Worm (Caenorhabditis elegans) whole organism, young adult: ENCODE data around the gene pqn-22.

ENCODE experiments used
- C06A6.2 ChIP-seq: fragments of 200-800 bp; sonication (Bioruptor generic); conservative IDR thresholded peaks from 2 replicates; pipeline ENCODE4 v1.3.6; 2022; ENCODE audit warnings: missing genetic modification characterization, missing compliant biosample characterization
- C17E4.6 ChIP-seq: fragments of 200-800 bp; sonication (Bioruptor generic); IDR thresholded peaks from 2 replicates; pipeline ENCODE4 v1.3.6; 2022; ENCODE audit warnings: missing genetic modification reagents, missing genetic modification characterization, missing compliant biosample characterization
- F23B12.7 ChIP-seq: sonication (generic microtip); optimal IDR thresholded peaks from 2 replicates; lab custom pipeline; 2017; ENCODE audit warnings: missing genetic modification characterization, mild to moderate bottlenecking, missing compliant biosample characterization, antibody characterized with exemption, moderate library complexity; ENCODE audit not compliant: insufficient read depth
- F52B5.7 ChIP-seq: sonication (generic microtip); optimal IDR thresholded peaks from 2 replicates; lab custom pipeline; 2016; ENCODE audit warnings: mild to moderate bottlenecking, missing genetic modification characterization, missing compliant biosample characterization
- F55B11.4 ChIP-seq: sonication (generic microtip); optimal IDR thresholded peaks from 2 replicates; lab custom pipeline; 2016; ENCODE audit warnings: missing compliant biosample characterization, missing genetic modification characterization, borderline replicate concordance; ENCODE audit not compliant: insufficient read depth
- F57A8.1 ChIP-seq: fragments of 200-800 bp; sonication (Bioruptor generic); optimal IDR thresholded peaks from 2 replicates; lab custom pipeline; 2018; ENCODE audit warnings: mild to moderate bottlenecking, missing genetic modification characterization, moderate library complexity, missing compliant biosample characterization
- K12H6.12 ChIP-seq: fragments of 200-800 bp; sonication (Bioruptor generic); optimal IDR thresholded peaks from 2 replicates; lab custom pipeline; 2018; ENCODE audit warnings: mild to moderate bottlenecking, missing genetic modification characterization, missing compliant biosample characterization
- Y79H2A.3 ChIP-seq: fragments of 200-800 bp; sonication (Bioruptor generic); conservative IDR thresholded peaks from 2 replicates; pipeline ENCODE4 v1.3.6; 2022; ENCODE audit warnings: missing genetic modification reagents, missing genetic modification characterization, missing compliant biosample characterization
- Y95B8A.8 ChIP-seq: fragments of 200-800 bp; sonication (Bioruptor generic); IDR thresholded peaks from 2 replicates; pipeline ENCODE4 v1.3.6; 2022; ENCODE audit warnings: missing genetic modification reagents, missing genetic modification characterization, missing compliant biosample characterization
- akir-1 ChIP-seq: fragments of 200-800 bp; sonication (Bioruptor generic); optimal IDR thresholded peaks from 2 replicates; lab custom pipeline; 2018; ENCODE audit warnings: mild to moderate bottlenecking, missing genetic modification characterization, moderate library complexity, missing compliant biosample characterization
- ama-1 ChIP-seq, 3 experiments: fragments of 150-350 bp in 1 of 3; sonication (generic microtip) in 2 of 3; optimal IDR thresholded peaks; 2 replicates each; lab custom pipeline; 2014 to 2018; ENCODE audit warnings: missing biosample characterization in 2 of 3, missing genetic modification characterization in 2 of 3, missing genetic modification reagents in 2 of 3
- aptf-3 ChIP-seq: fragments of 200-800 bp; sonication (Bioruptor generic); IDR thresholded peaks from 2 replicates; pipeline ENCODE4 v1.3.6; 2022; ENCODE audit warnings: missing genetic modification characterization, missing compliant biosample characterization
- attf-3 ChIP-seq: fragments of 200-800 bp; sonication (Bioruptor generic); conservative IDR thresholded peaks from 2 replicates; pipeline ENCODE4 v1.3.6; 2022; ENCODE audit warnings: missing genetic modification reagents, missing genetic modification characterization, missing compliant biosample characterization
- attf-5 ChIP-seq: fragments of 200-800 bp; sonication (Bioruptor generic); optimal IDR thresholded peaks from 2 replicates; lab custom pipeline; 2018; ENCODE audit warnings: mild to moderate bottlenecking, missing genetic modification characterization, missing compliant biosample characterization
- attf-6 ChIP-seq: fragments of 200-800 bp; sonication (Bioruptor generic); IDR thresholded peaks from 2 replicates; pipeline ENCODE4 v1.3.6; 2022; ENCODE audit warnings: missing genetic modification reagents, missing genetic modification characterization, missing compliant biosample characterization
- bed-1 ChIP-seq: fragments of 200-800 bp; sonication (Bioruptor generic); IDR thresholded peaks from 2 replicates; pipeline ENCODE4 v1.3.6; 2022; ENCODE audit warnings: missing genetic modification reagents, missing genetic modification characterization, missing compliant biosample characterization
- cebp-1 ChIP-seq, 2 experiments: fragments of 200-800 bp in 1 of 2; sonication (Bioruptor generic) in 1 of 2; sonication (generic microtip) in 1 of 2; IDR thresholded peaks in 1 of 2; optimal IDR thresholded peaks in 1 of 2; 2 replicates each; pipeline versions ENCODE4 v1.3.6 to Lab custom; 2017 to 2022; ENCODE audit warnings: missing compliant biosample characterization in 2 of 2, missing genetic modification characterization in 2 of 2, mild to moderate bottlenecking in 1 of 2, missing genetic modification reagents in 1 of 2, moderate library complexity in 1 of 2
- chd-7 ChIP-seq: sonication (generic microtip); optimal IDR thresholded peaks from 2 replicates; lab custom pipeline; 2016; ENCODE audit warnings: mild to moderate bottlenecking, missing genetic modification characterization, moderate library complexity, missing compliant biosample characterization
- die-1 ChIP-seq: sonication (generic microtip); optimal IDR thresholded peaks from 2 replicates; lab custom pipeline; 2016; ENCODE audit warnings: missing genotype, mild to moderate bottlenecking, missing genetic modification characterization, missing compliant biosample characterization
- dox-1 ChIP-seq: fragments of 200-800 bp; sonication (Bioruptor generic); IDR thresholded peaks from 2 replicates; pipeline ENCODE4 v1.3.6; 2022; ENCODE audit warnings: missing genetic modification reagents, missing genetic modification characterization, missing compliant biosample characterization
- egl-44 ChIP-seq: fragments of 200-800 bp; sonication (Bioruptor generic); IDR thresholded peaks from 2 replicates; pipeline ENCODE4 v1.3.6; 2022; ENCODE audit warnings: missing genetic modification reagents, missing genetic modification characterization, missing compliant biosample characterization
- ets-4 ChIP-seq: fragments of 200-800 bp; sonication (Bioruptor generic); optimal IDR thresholded peaks from 2 replicates; lab custom pipeline; 2018; ENCODE audit warnings: mild to moderate bottlenecking, missing genetic modification characterization, missing compliant biosample characterization
- fkh-3 ChIP-seq: sonication (generic microtip); optimal IDR thresholded peaks from 2 replicates; lab custom pipeline; 2016; ENCODE audit warnings: mild to moderate bottlenecking, missing genetic modification characterization, missing compliant biosample characterization
- gei-17 ChIP-seq: fragments of 200-800 bp; sonication (Bioruptor generic); optimal IDR thresholded peaks from 2 replicates; lab custom pipeline; 2018; ENCODE audit warnings: mild to moderate bottlenecking, missing genetic modification characterization, missing compliant biosample characterization
- let-607 ChIP-seq, 2 experiments: fragments of 200-800 bp in 1 of 2; sonication (Bioruptor generic) in 1 of 2; sonication (generic microtip) in 1 of 2; optimal IDR thresholded peaks; 2 replicates each; lab custom pipeline; 2016 to 2018; ENCODE audit warnings: mild to moderate bottlenecking in 2 of 2, missing compliant biosample characterization in 2 of 2, missing genetic modification characterization in 2 of 2, moderate library complexity in 2 of 2, missing genotype in 1 of 2
- lin-35 ChIP-seq, 3 experiments: fragments of 150-350 bp in 2 of 3; sonication (generic microtip) in 1 of 3; optimal IDR thresholded peaks; 2 replicates each; lab custom pipeline; 2014 to 2018; ENCODE audit warnings: missing biosample characterization in 3 of 3, missing genetic modification characterization in 3 of 3, missing genetic modification reagents in 3 of 3
- lsy-27 ChIP-seq: sonication (generic microtip); optimal IDR thresholded peaks from 2 replicates; lab custom pipeline; 2017; ENCODE audit warnings: missing genetic modification characterization, mild to moderate bottlenecking, missing compliant biosample characterization, antibody characterized with exemption, missing genotype, borderline replicate concordance; ENCODE audit not compliant: insufficient read depth
- madf-8 ChIP-seq: fragments of 200-800 bp; sonication (Bioruptor generic); conservative IDR thresholded peaks from 2 replicates; pipeline ENCODE4 v1.3.6; 2022; ENCODE audit warnings: missing genetic modification reagents, missing genetic modification characterization, missing compliant biosample characterization
- mcd-1 ChIP-seq: fragments of 200-800 bp; sonication (Bioruptor generic); IDR thresholded peaks from 2 replicates; pipeline ENCODE4 v1.3.6; 2022; ENCODE audit warnings: missing genetic modification reagents, missing genetic modification characterization, missing compliant biosample characterization
- mes-4 ChIP-seq: sonication (generic microtip); optimal IDR thresholded peaks from 2 replicates; lab custom pipeline; 2016; ENCODE audit warnings: missing genotype, missing genetic modification characterization, missing compliant biosample characterization
- mxl-1 ChIP-seq: sonication (generic microtip); optimal IDR thresholded peaks from 2 replicates; lab custom pipeline; 2016; ENCODE audit warnings: missing genetic modification characterization, missing compliant biosample characterization
- pha-4 ChIP-seq: fragments of 150-350 bp; sonication (generic microtip); optimal IDR thresholded peaks from 2 replicates; lab custom pipeline; 2014; ENCODE audit warnings: missing biosample characterization, missing genetic modification reagents, missing genetic modification characterization
- rcor-1 ChIP-seq: fragments of 200-800 bp; sonication (Bioruptor generic); IDR thresholded peaks from 2 replicates; pipeline ENCODE4 v1.3.6; 2022; ENCODE audit warnings: missing genetic modification reagents, missing genetic modification characterization, missing compliant biosample characterization
- rec-8 ChIP-seq, 2 experiments: sonication (generic microtip); optimal IDR thresholded peaks; 2 replicates each; lab custom pipeline; 2016; ENCODE audit warnings: mild to moderate bottlenecking in 2 of 2, missing genetic modification characterization in 2 of 2, missing genetic modification reagents in 2 of 2, missing genotype in 2 of 2, missing biosample characterization in 1 of 2, missing compliant biosample characterization in 1 of 2, moderate library complexity in 1 of 2
- repo-1 ChIP-seq: sonication (generic microtip); optimal IDR thresholded peaks from 2 replicates; lab custom pipeline; 2017; ENCODE audit warnings: mild to moderate bottlenecking, missing genetic modification characterization, missing compliant biosample characterization
- sdz-38 ChIP-seq: sonication (generic microtip); optimal IDR thresholded peaks from 2 replicates; lab custom pipeline; 2016; ENCODE audit warnings: missing genotype, missing genetic modification characterization, missing compliant biosample characterization
- sea-2 ChIP-seq: fragments of 200-800 bp; sonication (Bioruptor generic); IDR thresholded peaks from 2 replicates; pipeline ENCODE4 v1.3.6; 2022; ENCODE audit warnings: missing genetic modification characterization, missing compliant biosample characterization
- somi-1 ChIP-seq: fragments of 200-800 bp; sonication (Bioruptor generic); optimal IDR thresholded peaks from 2 replicates; lab custom pipeline; 2018; ENCODE audit warnings: mild to moderate bottlenecking, missing genetic modification characterization, missing compliant biosample characterization
- tbp1 ChIP-seq: fragments of 200-800 bp; sonication (Bioruptor generic); optimal IDR thresholded peaks from 2 replicates; lab custom pipeline; 2018; ENCODE audit warnings: mild to moderate bottlenecking, missing genetic modification characterization, missing compliant biosample characterization
- tlf-1 ChIP-seq: fragments of 200-800 bp; sonication (Bioruptor generic); optimal IDR thresholded peaks from 2 replicates; lab custom pipeline; 2018; ENCODE audit warnings: mild to moderate bottlenecking, missing genetic modification characterization, missing compliant biosample characterization
- unc-130 ChIP-seq: sonication (generic microtip); optimal IDR thresholded peaks from 2 replicates; lab custom pipeline; 2016; ENCODE audit warnings: missing genetic modification reagents, missing genetic modification characterization, missing compliant biosample characterization
- unc-62 ChIP-seq: fragments of 150-350 bp; optimal IDR thresholded peaks from 2 replicates; lab custom pipeline; 2014; ENCODE audit warnings: missing biosample characterization, missing genetic modification reagents, missing genetic modification characterization
- zfh-2 ChIP-seq: fragments of 200-800 bp; sonication (Bioruptor generic); conservative IDR thresholded peaks from 2 replicates; pipeline ENCODE4 v1.3.6; 2022; ENCODE audit warnings: missing genetic modification reagents, missing genetic modification characterization, missing compliant biosample characterization
- zim-3 ChIP-seq: sonication (generic microtip); optimal IDR thresholded peaks from 2 replicates; lab custom pipeline; 2017; ENCODE audit warnings: mild to moderate bottlenecking, missing genetic modification characterization, moderate library complexity, missing compliant biosample characterization
- ztf-3 ChIP-seq: fragments of 200-800 bp; sonication (Bioruptor generic); optimal IDR thresholded peaks from 2 replicates; lab custom pipeline; 2018; ENCODE audit warnings: mild to moderate bottlenecking, missing genetic modification characterization, missing compliant biosample characterization

pqn-22 gene

DNA sequence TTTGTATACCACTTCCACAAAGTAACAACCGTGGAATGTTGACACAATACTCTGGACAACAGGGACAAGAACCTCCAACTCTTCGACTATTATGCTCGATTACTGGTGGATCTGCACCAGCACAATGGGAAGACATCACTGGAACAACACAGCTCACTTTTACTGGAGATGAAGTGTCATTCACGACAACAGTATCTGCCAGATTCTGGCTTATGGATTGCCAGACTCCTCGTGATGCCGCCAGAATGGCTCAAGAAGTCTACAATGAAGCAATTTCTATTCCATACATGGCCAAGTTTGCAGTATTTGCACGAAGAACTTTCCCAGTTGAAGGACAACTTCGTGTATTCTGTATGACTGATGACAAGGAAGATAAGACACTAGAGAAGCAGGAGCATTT is 50.2 kb downstream of the pqn-22 start:
- no peak for TF ChIP-seq tlf-1
- no peak for TF ChIP-seq rec-8 (tag; optimal IDR thresholded peaks at IDR 0.05; lab: Kevin White, UChicago)
- no peak for TF ChIP-seq fkh-3 (tag; lab: Kevin White, UChicago)
- TF ChIP-seq F55B11.4 (tag; lab: Kevin White, UChicago): no peak
- no peak for TF ChIP-seq pha-4
- TF ChIP-seq mxl-1: no peak
- TF ChIP-seq lsy-27 (tag; lab: Kevin White, UChicago): no peak
- TF ChIP-seq unc-130: no peak
- no peak for TF ChIP-seq mes-4 (tag; lab: Kevin White, UChicago)
- no peak for TF ChIP-seq Y79H2A.3 (GFP tag; lab: Robert Waterston, UW)
- no peak for TF ChIP-seq die-1 (tag; lab: Kevin White, UChicago)
- TF ChIP-seq zim-3 (tag; lab: Kevin White, UChicago): no peak
- TF ChIP-seq C06A6.2: no peak
- no peak for TF ChIP-seq cebp-1 (GFP tag; IDR thresholded peaks at IDR 0.05; lab: Robert Waterston, UW)
- no peak for TF ChIP-seq cebp-1 (tag; optimal IDR thresholded peaks at IDR 0.05; lab: Kevin White, UChicago)
- TF ChIP-seq rcor-1: no peak
- TF ChIP-seq madf-8 (GFP tag; lab: Robert Waterston, UW): no peak
- no peak for TF ChIP-seq ets-4

- TF ChIP-seq let-607 (tag; optimal IDR thresholded peaks at IDR 0.05; lab: Kevin White, UChicago) (no peak), egl-44 (GFP tag; lab: Robert Waterston, UW) (no peak), unc-62 (GFP tag; lab: Kevin White, UChicago) (no peak), F52B5.7 (tag; lab: Kevin White, UChicago) (no peak)
Observed at ce11 chrIV:5979818-5980217, 53.6 kb downstream of the pqn-22 start.

- TF ChIP-seq attf-5 (GFP tag; lab: Kevin White, UChicago) (no peak), dox-1 (GFP tag; lab: Robert Waterston, UW) (no peak), lin-35 (GFP tag; optimal IDR thresholded peaks at IDR 0.05; lab: Kevin White, UChicago) (no peak), attf-3 (GFP tag; lab: Robert Waterston, UW) (no peak), sdz-38 (tag; lab: Kevin White, UChicago) (no peak), bed-1 (no peak), mcd-1 (GFP tag; lab: Robert Waterston, UW) (no peak), somi-1 (no peak), chd-7 (tag; lab: Kevin White, UChicago) (no peak), ztf-3 (GFP tag; lab: Kevin White, UChicago) (no peak), mes-4 (tag; lab: Kevin White, UChicago) (no peak), ets-4 (no peak), akir-1 (GFP tag; lab: Kevin White, UChicago) (no peak)
Observed at ce11 chrIV:5977276-5977675, 56.2 kb downstream of the pqn-22 start.

- TF ChIP-seq gei-17: no peak
- no peak for TF ChIP-seq F52B5.7 (tag; lab: Kevin White, UChicago)
- no peak for TF ChIP-seq F57A8.1 (GFP tag; lab: Kevin White, UChicago)
- no peak for TF ChIP-seq Y95B8A.8 (GFP tag; lab: Robert Waterston, UW)
- no peak for TF ChIP-seq repo-1
- TF ChIP-seq attf-6 (GFP tag; lab: Robert Waterston, UW): no peak
- no peak for TF ChIP-seq C17E4.6 (GFP tag; lab: Robert Waterston, UW)
- no peak for TF ChIP-seq aptf-3
- no peak for TF ChIP-seq sea-2 (GFP tag; lab: Robert Waterston, UW)
- no peak for TF ChIP-seq F23B12.7 (tag; lab: Kevin White, UChicago)
- no peak for TF ChIP-seq ama-1 (optimal IDR thresholded peaks at IDR 0.05; lab: Kevin White, UChicago)
- no peak for TF ChIP-seq ama-1 (GFP tag; optimal IDR thresholded peaks at IDR 0.05; lab: Kevin White, UChicago)
- TF ChIP-seq zfh-2: no peak
- TF ChIP-seq tbp1 (GFP tag; lab: Kevin White, UChicago): no peak
- TF ChIP-seq K12H6.12 (tag; lab: Kevin White, UChicago): no peak
- no peak for TF ChIP-seq C06A6.2
Observed at ce11 chrIV:5975202-5975601, 58.2 kb downstream of the pqn-22 start, which contains the start of gene unc-44. unc-44 (plus strand) TSS chrIV:5975557.
